Fruit fly (Drosophila melanogaster) whole organism, prepupa: ENCODE data around the gene CG13358.

Experiments
- Blimp-1 ChIP-seq: fragments of 200-800 bp; sonication (Bioruptor generic); optimal IDR thresholded peaks from 3 replicates; lab custom pipeline; 2017; ENCODE audit warnings: missing biosample characterization, missing genetic modification characterization, mild to moderate bottlenecking, moderate library complexity, missing genetic modification reagents
- CG10631 ChIP-seq: fragments of 200-800 bp; sonication (Bioruptor generic); optimal IDR thresholded peaks from 2 replicates; lab custom pipeline; 2016; ENCODE audit warnings: missing biosample characterization, missing genetic modification characterization
- CG10669 ChIP-seq: fragments of 200-800 bp; sonication (Bioruptor generic); optimal IDR thresholded peaks from 3 replicates; lab custom pipeline; 2018; ENCODE audit warnings: missing biosample characterization, mild to moderate bottlenecking, missing genetic modification characterization, moderate library complexity
- CG11294 ChIP-seq: fragments of 200-800 bp; sonication (Bioruptor generic); IDR thresholded peaks from 2 replicates; pipeline ENCODE4 v1.3.6; 2022; ENCODE audit warnings: missing biosample characterization, missing genetic modification characterization
- CG15336 ChIP-seq: fragments of 200-800 bp; sonication (Bioruptor generic); IDR thresholded peaks from 2 replicates; pipeline ENCODE4 v1.3.6; 2022; ENCODE audit warnings: missing biosample characterization, missing genetic modification characterization
- CG16779 ChIP-seq: fragments of 200-800 bp; sonication (Bioruptor generic); optimal IDR thresholded peaks from 3 replicates; lab custom pipeline; 2017; ENCODE audit warnings: missing biosample characterization, mild to moderate bottlenecking, missing genetic modification characterization
- CG3032 ChIP-seq: fragments of 200-800 bp; optimal IDR thresholded peaks from 2 replicates; lab custom pipeline; 2019; ENCODE audit warnings: missing biosample characterization, mild to moderate bottlenecking, missing genetic modification characterization, moderate library complexity
- CG31627 ChIP-seq: fragments of 200-800 bp; sonication (Bioruptor generic); optimal IDR thresholded peaks from 3 replicates; lab custom pipeline; 2016; ENCODE audit warnings: missing biosample characterization, missing genetic modification characterization
- CG32006 ChIP-seq: fragments of 200-800 bp; sonication (Bioruptor generic); optimal IDR thresholded peaks from 3 replicates; lab custom pipeline; 2017; ENCODE audit warnings: missing biosample characterization, mild to moderate bottlenecking, missing genetic modification characterization
- CG3919 ChIP-seq: fragments of 200-800 bp; sonication (Bioruptor generic); optimal IDR thresholded peaks from 3 replicates; lab custom pipeline; 2016; ENCODE audit warnings: missing biosample characterization, missing genetic modification characterization
- CG4318 ChIP-seq: fragments of 200-800 bp; sonication (Bioruptor generic); optimal IDR thresholded peaks from 3 replicates; lab custom pipeline; 2017; ENCODE audit warnings: missing biosample characterization, mild to moderate bottlenecking, missing genetic modification characterization
- CG6163 ChIP-seq: fragments of 200-800 bp; sonication (Bioruptor generic); IDR thresholded peaks from 3 replicates; pipeline ENCODE4 v1.3.6; 2022; ENCODE audit warnings: missing biosample characterization, missing genetic modification characterization
- CG6276 ChIP-seq: fragments of 200-800 bp; sonication (Bioruptor generic); optimal IDR thresholded peaks from 2 replicates; lab custom pipeline; 2017; ENCODE audit warnings: missing biosample characterization, mild to moderate bottlenecking, missing genetic modification characterization
- CG6792 ChIP-seq: fragments of 200-800 bp; sonication (Bioruptor generic); optimal IDR thresholded peaks from 3 replicates; lab custom pipeline; 2016; ENCODE audit warnings: missing biosample characterization, missing genetic modification characterization
- CG7368 ChIP-seq: fragments of 200-800 bp; sonication (Bioruptor generic); optimal IDR thresholded peaks from 3 replicates; lab custom pipeline; 2016; ENCODE audit warnings: missing biosample characterization, missing genetic modification characterization
- CG8119 ChIP-seq: fragments of 200-800 bp; sonication (Bioruptor generic); IDR thresholded peaks from 3 replicates; pipeline ENCODE4 v1.3.6; 2022; ENCODE audit warnings: missing biosample characterization, missing genetic modification characterization
- CG8319 ChIP-seq: fragments of 200-800 bp; sonication (Bioruptor generic); optimal IDR thresholded peaks from 3 replicates; lab custom pipeline; 2016; ENCODE audit warnings: missing biosample characterization, missing genetic modification characterization
- CG8632 ChIP-seq: fragments of 200-800 bp; sonication (Bioruptor generic); optimal IDR thresholded peaks from 3 replicates; lab custom pipeline; 2016; ENCODE audit warnings: missing biosample characterization, missing genetic modification characterization
- CG9139 ChIP-seq: fragments of 200-800 bp; sonication (Bioruptor generic); optimal IDR thresholded peaks from 3 replicates; lab custom pipeline; 2017; ENCODE audit warnings: missing biosample characterization, mild to moderate bottlenecking, missing genetic modification characterization
- Eip78C ChIP-seq: fragments of 200-800 bp; sonication (Bioruptor generic); peaks from one replicate; lab custom pipeline; 2016; ENCODE audit warnings: missing biosample characterization, missing genetic modification characterization
- Eip93F ChIP-seq: fragments of 200-800 bp; sonication (Bioruptor generic); optimal IDR thresholded peaks from 2 replicates; lab custom pipeline; 2016; ENCODE audit warnings: missing biosample characterization, mild to moderate bottlenecking, missing genetic modification characterization
- Ets21C ChIP-seq: fragments of 200-800 bp; sonication (Bioruptor generic); optimal IDR thresholded peaks from 3 replicates; lab custom pipeline; 2016; ENCODE audit warnings: missing biosample characterization, missing genetic modification characterization
- Gug ChIP-seq: fragments of 200-800 bp; sonication (Bioruptor generic); IDR thresholded peaks from 2 replicates; pipeline ENCODE4 v1.3.6; 2022; ENCODE audit warnings: missing biosample characterization, missing genetic modification characterization
- Hr39 ChIP-seq: fragments of 200-800 bp; sonication (Bioruptor generic); optimal IDR thresholded peaks from 2 replicates; lab custom pipeline; 2016; ENCODE audit warnings: missing biosample characterization, missing genetic modification characterization
- Hr4 ChIP-seq: fragments of 200-800 bp; sonication (Bioruptor generic); optimal IDR thresholded peaks from 3 replicates; lab custom pipeline; 2016; ENCODE audit warnings: missing biosample characterization, missing genetic modification characterization
- Met ChIP-seq: fragments of 200-800 bp; sonication (Bioruptor generic); optimal IDR thresholded peaks from 3 replicates; lab custom pipeline; 2016; ENCODE audit warnings: missing biosample characterization, missing genetic modification characterization
- Smox ChIP-seq: fragments of 200-800 bp; sonication (Bioruptor generic); optimal IDR thresholded peaks from 3 replicates; lab custom pipeline; 2016; ENCODE audit warnings: missing biosample characterization, missing genetic modification characterization
- Sox14 ChIP-seq: fragments of 200-800 bp; sonication (Bioruptor generic); optimal IDR thresholded peaks from 3 replicates; lab custom pipeline; 2016; ENCODE audit warnings: missing biosample characterization, missing genetic modification characterization
- Sox15 ChIP-seq: fragments of 200-800 bp; sonication (Bioruptor generic); optimal IDR thresholded peaks from 3 replicates; lab custom pipeline; 2016; ENCODE audit warnings: missing biosample characterization, missing genetic modification characterization
- achi ChIP-seq: fragments of 200-800 bp; sonication (Bioruptor generic); optimal IDR thresholded peaks from 3 replicates; lab custom pipeline; 2016; ENCODE audit warnings: missing biosample characterization, missing genetic modification characterization
- cyc ChIP-seq: fragments of 200-800 bp; sonication (Bioruptor generic); optimal IDR thresholded peaks from 3 replicates; lab custom pipeline; 2016; ENCODE audit warnings: missing biosample characterization, missing genetic modification characterization
- dac ChIP-seq: fragments of 200-800 bp; sonication (Bioruptor generic); optimal IDR thresholded peaks from 2 replicates; lab custom pipeline; 2017; ENCODE audit warnings: missing biosample characterization, mild to moderate bottlenecking, missing genetic modification characterization
- eg ChIP-seq: fragments of 200-800 bp; sonication (Bioruptor generic); IDR thresholded peaks from 3 replicates; pipeline ENCODE4 v1.3.6; 2022; ENCODE audit warnings: missing biosample characterization, missing genetic modification characterization
- esn ChIP-seq: fragments of 200-800 bp; sonication (Bioruptor generic); optimal IDR thresholded peaks from 2 replicates; lab custom pipeline; 2016; ENCODE audit warnings: missing biosample characterization, mild to moderate bottlenecking, missing genetic modification characterization, moderate library complexity
- fkh ChIP-seq: fragments of 200-800 bp; sonication (Bioruptor generic); optimal IDR thresholded peaks from 3 replicates; lab custom pipeline; 2017; ENCODE audit warnings: missing biosample characterization, mild to moderate bottlenecking, missing genetic modification characterization, moderate library complexity
- lz ChIP-seq: fragments of 200-800 bp; sonication (Bioruptor generic); optimal IDR thresholded peaks from 3 replicates; lab custom pipeline; 2016; ENCODE audit warnings: missing biosample characterization, missing genetic modification characterization
- pdm3 ChIP-seq: fragments of 200-800 bp; sonication (Bioruptor generic); optimal IDR thresholded peaks from 3 replicates; lab custom pipeline; 2016; ENCODE audit warnings: missing biosample characterization, missing genetic modification characterization
- salr ChIP-seq, 2 experiments: fragments of 200-800 bp; sonication (Bioruptor generic); optimal IDR thresholded peaks; 3 replicates each; lab custom pipeline; 2016 to 2018; ENCODE audit warnings: missing biosample characterization in 2 of 2, missing genetic modification characterization in 2 of 2, mild to moderate bottlenecking in 1 of 2
- spab ChIP-seq: fragments of 200-800 bp; sonication (Bioruptor generic); optimal IDR thresholded peaks from 2 replicates; lab custom pipeline; 2017; ENCODE audit warnings: missing biosample characterization, mild to moderate bottlenecking, missing genetic modification characterization, missing genetic modification reagents
- topi ChIP-seq: fragments of 200-800 bp; sonication (Bioruptor generic); optimal IDR thresholded peaks from 3 replicates; lab custom pipeline; 2016; ENCODE audit warnings: missing biosample characterization, missing genetic modification characterization

CG13358 gene

DNA sequence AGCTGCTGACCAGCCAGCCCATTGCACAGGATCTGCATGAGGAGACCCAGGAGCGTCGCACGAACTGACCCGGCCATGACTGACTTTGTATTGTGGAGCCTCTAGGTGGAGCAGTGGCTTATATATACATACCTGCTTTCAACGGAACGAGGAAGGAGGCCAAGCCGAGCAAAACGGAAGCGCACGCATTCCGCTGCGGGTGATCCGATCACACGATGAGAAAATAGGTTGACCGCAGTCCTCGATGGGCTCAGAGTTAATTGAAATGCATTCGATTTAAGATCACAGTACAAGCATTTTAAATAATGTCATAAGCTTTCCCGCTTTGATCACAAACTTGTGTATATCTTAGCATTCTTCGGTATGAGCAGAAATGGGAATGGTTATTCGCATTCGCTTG lies at the start of gene CG13358:
Gene CG13358, minus strand, starts transcription at position 101 of the 400 bp plus-strand sequence.
- 0 out of 3 replicates have a peak, but pooled peaks have one; percentile 14 for TF ChIP-seq CG8119 (GFP tag; lab: Robert Waterston, UW)
- TF ChIP-seq CG8632: no peak
- TF ChIP-seq Ets21C (GFP tag; lab: Kevin White, UChicago): no peak
- TF ChIP-seq Gug: no peak
- TF ChIP-seq esn (GFP tag; lab: Kevin White, UChicago): no peak
- no peak for TF ChIP-seq Blimp-1 (GFP tag; lab: Kevin White, UChicago)
- no peak for TF ChIP-seq Eip93F (GFP tag; lab: Kevin White, UChicago)
- peak; percentile 19 for TF ChIP-seq Eip78C (GFP tag; lab: Kevin White, UChicago)
- TF ChIP-seq CG9139: no peak
- TF ChIP-seq CG32006 (GFP tag; lab: Kevin White, UChicago): peak; percentile 26
- TF ChIP-seq Sox15 (GFP tag; lab: Kevin White, UChicago): no peak
- TF ChIP-seq CG6792 (GFP tag; lab: Kevin White, UChicago): no peak

DNA sequence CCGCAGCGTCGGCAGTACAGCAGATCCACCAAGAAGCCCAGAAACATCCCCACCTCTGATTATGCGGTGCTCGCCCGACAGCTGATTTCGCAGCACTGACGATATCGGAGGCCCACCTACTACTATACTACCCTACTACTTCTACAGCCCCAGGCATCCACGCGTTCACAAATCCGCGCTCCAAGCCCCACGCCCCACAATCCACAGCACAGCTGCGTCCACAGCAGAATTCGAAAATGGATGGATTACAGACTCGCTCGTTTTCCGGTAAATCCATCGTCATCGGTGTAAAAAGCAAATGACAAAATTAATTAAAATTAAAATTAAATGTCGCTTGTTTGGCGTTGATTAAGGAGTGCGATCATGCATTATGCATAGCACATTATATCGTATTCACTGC lies 42.3 kb upstream of the CG13358 start, which contains the start of gene CG3713:
Gene CG3713, minus strand, starts transcription at position 101 of the 400 bp plus-strand sequence.
- TF ChIP-seq Smox (GFP tag; lab: Kevin White, UChicago): no peak
- no peak for TF ChIP-seq CG6163 (GFP tag; lab: Robert Waterston, UW)
- TF ChIP-seq achi: no peak
- no peak for TF ChIP-seq CG6276 (GFP tag; lab: Kevin White, UChicago)
- no peak for TF ChIP-seq Eip93F (GFP tag; lab: Kevin White, UChicago)
- TF ChIP-seq cyc: no peak
- no peak for TF ChIP-seq CG11294 (GFP tag; lab: Robert Waterston, UW)
- no peak for TF ChIP-seq CG3919 (GFP tag; lab: Kevin White, UChicago)
- no peak for TF ChIP-seq CG8319
- no peak for TF ChIP-seq Sox14 (GFP tag; lab: Kevin White, UChicago)
- TF ChIP-seq CG10631 (GFP tag; lab: Kevin White, UChicago): no peak
- no peak for TF ChIP-seq fkh (GFP tag; lab: Kevin White, UChicago)
- no peak for TF ChIP-seq Eip78C (GFP tag; lab: Kevin White, UChicago)
- TF ChIP-seq spab (GFP tag; lab: Kevin White, UChicago): no peak
- no peak for TF ChIP-seq CG9139
- no peak for TF ChIP-seq CG3032 (tag; lab: Kevin White, UChicago)
- no peak for TF ChIP-seq Gug
- no peak for TF ChIP-seq CG15336 (GFP tag; lab: Robert Waterston, UW)
- TF ChIP-seq CG7368 (GFP tag; lab: Kevin White, UChicago): no peak
- no peak for TF ChIP-seq CG6792 (GFP tag; lab: Kevin White, UChicago)

DNA sequence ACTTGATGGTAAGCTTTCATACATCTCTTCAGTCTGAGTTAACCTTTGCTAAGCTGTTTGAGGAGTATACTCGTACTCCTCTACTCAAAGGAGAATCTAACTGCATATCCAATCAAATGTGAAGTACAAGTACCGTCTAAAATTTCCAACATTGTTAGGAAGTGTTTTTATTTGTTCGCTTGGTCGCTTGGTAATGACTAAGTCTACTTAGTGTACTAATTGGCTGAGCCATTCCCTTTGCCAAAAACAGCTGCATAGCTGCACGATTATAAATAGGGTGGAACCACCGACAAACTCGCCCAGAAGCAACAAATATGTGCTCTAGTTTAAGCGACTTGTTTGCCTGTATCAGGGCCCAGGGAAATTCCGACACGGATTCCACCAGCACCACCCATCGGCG lies 39.8 kb upstream of the CG13358 start, which contains the start of gene CG14635:
Gene CG14635, plus strand, starts transcription at position 301 of the 400 bp plus-strand sequence.
- no peak for TF ChIP-seq CG11294 (GFP tag; lab: Robert Waterston, UW)
- TF ChIP-seq Blimp-1 (GFP tag; lab: Kevin White, UChicago): no peak
- TF ChIP-seq CG16779 (tag; lab: Kevin White, UChicago): no peak
- no peak for TF ChIP-seq topi (GFP tag; lab: Kevin White, UChicago)
- TF ChIP-seq CG4318 (GFP tag; lab: Kevin White, UChicago): no peak

DNA sequence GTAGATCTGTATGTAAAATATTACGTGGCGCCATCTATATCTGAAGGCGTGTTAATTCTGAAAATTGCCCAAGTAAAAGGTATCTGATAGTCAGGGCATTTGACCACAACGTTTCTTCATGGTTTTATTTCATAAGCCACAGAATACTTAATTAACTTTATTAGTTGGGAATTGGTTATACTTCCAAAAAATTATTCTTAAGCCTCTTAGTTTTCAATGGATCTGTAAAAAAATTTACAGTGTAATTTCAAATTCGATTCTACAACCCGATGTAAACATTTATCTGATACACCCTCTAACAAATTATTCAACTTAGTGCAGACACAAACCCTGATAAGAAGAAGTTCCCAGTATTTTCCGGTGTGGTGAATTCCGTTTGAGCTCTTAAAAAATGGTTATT lies 38.8 kb upstream of the CG13358 start:
- TF ChIP-seq Eip78C (GFP tag; lab: Kevin White, UChicago) (peak; percentile 10), cyc (peak; percentile 9), Hr39 (peak; percentile 9), Hr4 (GFP tag; lab: Kevin White, UChicago) (no peak), pdm3 (GFP tag; lab: Kevin White, UChicago) (peak; percentile 28), Met (GFP tag; lab: Kevin White, UChicago) (peak; percentile 8), CG31627 (GFP tag; lab: Kevin White, UChicago) (peak; percentile 7), CG10669 (GFP tag; lab: Kevin White, UChicago) (peak; percentile 9), lz (GFP tag; lab: Kevin White, UChicago) (peak; percentile 12), dac (no peak), Gug (no peak), Smox (GFP tag; lab: Kevin White, UChicago) (peak; percentile 11), salr (GFP tag; optimal IDR thresholded peaks at IDR 0.05; lab: Kevin White, UChicago) (no peak), eg (GFP tag; lab: Robert Waterston, UW) (0 out of 3 replicates have a peak, but pooled peaks have one; percentile 33)
- TF ChIP-seq, all 60 proteins: peak for 10
